Fruit fly (Drosophila melanogaster): ENCODE results near the gene CG8814.

DNA sequence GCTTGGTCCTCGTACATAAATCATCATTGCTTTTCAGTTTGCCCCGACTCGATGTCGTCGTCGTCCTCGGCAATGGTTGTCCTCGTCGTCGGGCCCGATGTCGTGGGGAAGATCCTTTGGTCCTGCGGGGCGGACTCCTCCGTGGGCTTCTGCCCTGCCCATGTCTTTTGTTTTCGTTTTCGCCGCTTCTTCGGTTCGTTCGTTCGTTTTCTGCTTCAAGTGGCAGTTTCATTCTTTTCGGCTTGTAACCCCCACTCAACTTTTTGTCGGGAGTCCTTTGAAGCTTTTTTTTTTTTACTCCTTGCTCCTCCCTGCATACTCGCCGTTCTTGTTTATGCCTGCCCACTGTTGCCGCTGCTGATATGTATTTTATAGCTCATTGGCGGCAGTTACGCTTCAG, 29.0 kb downstream of the CG8814 start:
- TF ChIP-seq fru (GFP tag; optimal IDR thresholded peaks at IDR 0.05) (no peak), Abd-B (GFP tag; optimal IDR thresholded peaks at IDR 0.05) (no peak), pan (optimal IDR thresholded peaks at IDR 0.05) (no peak), dmrt93B (GFP tag; optimal IDR thresholded peaks at IDR 0.05) (no peak), psq (GFP tag; optimal IDR thresholded peaks at IDR 0.05) (no peak), woc (GFP tag; optimal IDR thresholded peaks at IDR 0.05) (no peak), CG32264 (GFP tag; optimal IDR thresholded peaks at IDR 0.05) (no peak), Dfd (GFP tag; optimal IDR thresholded peaks at IDR 0.05) (no peak), sv (GFP tag; optimal IDR thresholded peaks at IDR 0.05) (no peak), h (GFP tag; optimal IDR thresholded peaks at IDR 0.05) (no peak), lola (GFP tag; optimal IDR thresholded peaks at IDR 0.05) (no peak), usp (GFP tag; optimal IDR thresholded peaks at IDR 0.05) (no peak), GATAd (GFP tag; optimal IDR thresholded peaks at IDR 0.05) (no peak)
